Worm (Caenorhabditis elegans): ENCODE results near the gene F56C3.7.
A peak's percentile ranks its signal among the peaks of the same experiment; 100 is the strongest.

The F56C3.7 gene

DNA sequence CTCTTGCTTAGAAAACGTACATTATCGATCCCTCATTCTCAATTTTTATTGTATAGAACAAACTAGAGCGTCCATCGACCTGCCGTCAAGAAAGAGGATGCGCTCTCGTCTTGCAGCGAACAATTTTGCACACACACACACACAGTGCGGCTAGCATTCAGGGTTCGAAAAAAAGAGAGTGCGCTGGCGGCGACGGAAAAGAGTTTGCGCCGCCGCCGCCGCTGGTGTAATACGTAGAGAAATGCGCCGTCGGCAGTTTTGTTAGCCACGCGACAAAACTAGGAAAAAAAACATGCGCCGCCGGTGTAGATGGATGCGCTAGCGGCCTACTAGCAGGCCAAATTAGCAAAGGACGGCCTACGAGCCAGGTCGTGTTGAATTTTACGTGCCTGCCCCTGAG lies 13.0 kb upstream of the F56C3.7 start:
- TF ChIP-seq lsy-2 (tag; optimal IDR thresholded peaks at IDR 0.05) (no peak), M03D4.4 (tag; optimal IDR thresholded peaks at IDR 0.05) (no peak), unc-62 (GFP tag; optimal IDR thresholded peaks at IDR 0.05) (no peak), pha-4 (tag; optimal IDR thresholded peaks at IDR 0.05) (no peak), ceh-43 (GFP tag; optimal IDR thresholded peaks at IDR 0.05) (no peak), unc-39 (tag; optimal IDR thresholded peaks at IDR 0.05) (no peak), cnd-1 (tag; optimal IDR thresholded peaks at IDR 0.05) (no peak), blmp-1 (tag; optimal IDR thresholded peaks at IDR 0.05) (no peak)

DNA sequence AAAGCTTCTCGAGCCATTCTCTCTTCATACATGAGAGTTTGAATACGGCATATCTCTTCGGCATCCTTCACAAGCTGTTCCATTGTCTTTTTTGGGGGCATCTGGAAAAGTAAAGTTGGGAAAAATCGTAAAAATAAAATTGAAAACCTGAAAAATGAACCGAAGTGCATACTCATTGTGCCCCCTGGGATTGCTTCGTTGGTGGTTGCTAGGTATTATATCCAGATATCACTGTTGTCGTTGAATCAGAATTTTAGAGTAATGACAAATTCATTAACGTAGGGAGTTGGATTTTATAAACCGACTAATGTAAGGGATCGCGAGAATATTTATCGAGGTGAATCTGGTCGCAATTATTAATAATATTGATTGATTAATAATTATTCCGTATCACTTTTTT lies 11.0 kb upstream of the F56C3.7 start, which contains the start of gene F56C3.10:
Gene F56C3.10, minus strand, starts transcription at position 101 of the 400 bp plus-strand sequence.
- TF ChIP-seq hlh-1 (tag; optimal IDR thresholded peaks at IDR 0.05) (no peak), tbx-8 (GFP tag; optimal IDR thresholded peaks at IDR 0.05) (no peak), ces-1 (GFP tag; optimal IDR thresholded peaks at IDR 0.05) (no peak), flh-1 (GFP tag; optimal IDR thresholded peaks at IDR 0.05) (no peak), snpc-4 (tag; optimal IDR thresholded peaks at IDR 0.05) (no peak), bed-3 (GFP tag; optimal IDR thresholded peaks at IDR 0.05) (no peak)

DNA sequence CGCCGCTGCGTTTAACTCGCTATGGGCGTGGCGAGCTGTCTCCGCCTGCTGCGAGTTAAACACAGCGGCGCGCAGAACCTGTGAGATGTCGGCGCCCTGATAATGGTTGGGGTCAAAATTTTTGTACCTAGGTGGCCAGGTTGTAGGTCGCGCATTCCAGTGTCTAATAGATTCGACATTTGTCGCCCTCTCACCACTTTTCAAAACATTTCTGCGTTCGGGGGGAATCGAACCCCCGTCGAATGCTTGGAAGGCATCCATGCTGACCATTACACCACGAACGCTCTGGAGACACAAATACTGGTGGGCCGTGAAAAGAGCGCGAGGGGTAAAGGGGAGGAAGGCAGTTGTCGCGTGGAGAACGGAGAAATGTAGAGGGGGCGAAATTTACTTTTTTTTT lies 8.8 kb upstream of the F56C3.7 start:
- no peak for TF ChIP-seq ces-1 (GFP tag; optimal IDR thresholded peaks at IDR 0.05)
- TF ChIP-seq snpc-4 (tag; optimal IDR thresholded peaks at IDR 0.05), result no peak
- peak; percentile 80 for TF ChIP-seq ham-2 (GFP tag; optimal IDR thresholded peaks at IDR 0.05)
- no peak for TF ChIP-seq nhr-2 (tag; optimal IDR thresholded peaks at IDR 0.05)
- no peak for TF ChIP-seq zip-8 (tag; optimal IDR thresholded peaks at IDR 0.05)
- peak; percentile 92 for TF ChIP-seq mls-2 (tag; optimal IDR thresholded peaks at IDR 0.05)
- TF ChIP-seq nhr-12 (tag; optimal IDR thresholded peaks at IDR 0.05), result no peak
- peak; percentile 42 for TF ChIP-seq nhr-76 (tag; optimal IDR thresholded peaks at IDR 0.05)
- peak; percentile 85 for TF ChIP-seq unc-120 (tag; optimal IDR thresholded peaks at IDR 0.05; ENCODE audit: poor library complexity, severe bottlenecking)
- TF ChIP-seq mab-5 (tag; optimal IDR thresholded peaks at IDR 0.05), result no peak
- peak; percentile 14 for TF ChIP-seq lin-13 (tag; optimal IDR thresholded peaks at IDR 0.05)
- TF ChIP-seq mep-1 (tag; optimal IDR thresholded peaks at IDR 0.05), result no peak
- TF ChIP-seq ceh-43 (GFP tag; optimal IDR thresholded peaks at IDR 0.05), result peak; percentile 80
- peak; percentile 94 for TF ChIP-seq drap-1 (GFP tag; optimal IDR thresholded peaks at IDR 0.05)
- TF ChIP-seq unc-39 (tag; optimal IDR thresholded peaks at IDR 0.05), result peak; percentile 14
- peak; percentile 75 for TF ChIP-seq flh-1 (GFP tag; optimal IDR thresholded peaks at IDR 0.05)
- TF ChIP-seq bed-3 (GFP tag; optimal IDR thresholded peaks at IDR 0.05), result peak; percentile 78
- TF ChIP-seq elt-3 (tag; optimal IDR thresholded peaks at IDR 0.05), result peak; percentile 24
- TF ChIP-seq ceh-39 (tag; optimal IDR thresholded peaks at IDR 0.05), result peak; percentile 4
- TF ChIP-seq unc-62 (GFP tag; optimal IDR thresholded peaks at IDR 0.05), result peak; percentile 48
- peak; percentile 26 for TF ChIP-seq nhr-237 (tag; optimal IDR thresholded peaks at IDR 0.05)
- peak; percentile 67 for TF ChIP-seq tbx-8 (GFP tag; optimal IDR thresholded peaks at IDR 0.05)
- peak; percentile 14 for TF ChIP-seq ztf-11 (tag; optimal IDR thresholded peaks at IDR 0.05)
- peak; percentile 94 for TF ChIP-seq sptf-1 (tag; optimal IDR thresholded peaks at IDR 0.05)
- peak; percentile 92 for TF ChIP-seq cnd-1 (tag; optimal IDR thresholded peaks at IDR 0.05)
- TF ChIP-seq nhr-28 (tag; optimal IDR thresholded peaks at IDR 0.05), result no peak
- TF ChIP-seq sem-2 (GFP tag; optimal IDR thresholded peaks at IDR 0.05), result peak; percentile 81
- peak; percentile 89 for TF ChIP-seq lin-32 (GFP tag; optimal IDR thresholded peaks at IDR 0.05)
- peak; percentile 6 for TF ChIP-seq lsy-2 (tag; optimal IDR thresholded peaks at IDR 0.05)
- no peak for TF ChIP-seq blmp-1 (tag; optimal IDR thresholded peaks at IDR 0.05)
- peak; percentile 55 for TF ChIP-seq hlh-1 (tag; optimal IDR thresholded peaks at IDR 0.05)
- TF ChIP-seq elt-1 (tag; optimal IDR thresholded peaks at IDR 0.05; ENCODE audit: borderline replicate concordance, insufficient read depth), result no peak
- peak; percentile 89 for TF ChIP-seq ceh-83 (GFP tag; optimal IDR thresholded peaks at IDR 0.05)
- TF ChIP-seq pha-4 (tag; optimal IDR thresholded peaks at IDR 0.05), result peak; percentile 36
- TF ChIP-seq M03D4.4 (tag; optimal IDR thresholded peaks at IDR 0.05), result peak; percentile 85

DNA sequence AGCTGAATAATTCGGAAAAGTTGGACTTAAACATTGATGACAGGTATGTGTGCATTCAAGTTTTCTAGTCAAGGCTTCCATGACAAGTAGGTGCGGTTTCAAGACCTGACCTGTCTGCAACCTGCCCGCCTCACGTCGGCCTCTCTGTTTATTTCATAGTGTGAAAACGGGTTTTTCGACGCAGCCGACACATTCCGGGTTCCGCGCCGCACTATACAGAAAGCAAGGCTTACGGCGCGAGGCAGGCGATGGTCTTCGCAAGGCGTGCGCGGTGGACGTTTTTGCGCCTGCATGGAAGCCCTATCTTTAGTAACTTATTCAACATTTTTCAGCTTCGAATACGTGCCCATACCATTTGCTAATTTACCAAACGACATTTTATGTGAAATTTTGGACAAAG lies 1.9 kb upstream of the F56C3.7 start:
- TF ChIP-seq drap-1 (GFP tag; optimal IDR thresholded peaks at IDR 0.05) (no peak), ztf-11 (tag; optimal IDR thresholded peaks at IDR 0.05) (no peak), mls-2 (tag; optimal IDR thresholded peaks at IDR 0.05) (no peak), pha-4 (tag; optimal IDR thresholded peaks at IDR 0.05) (no peak), cnd-1 (tag; optimal IDR thresholded peaks at IDR 0.05) (no peak), lsy-2 (tag; optimal IDR thresholded peaks at IDR 0.05) (no peak), bed-3 (GFP tag; optimal IDR thresholded peaks at IDR 0.05) (no peak), nhr-76 (tag; optimal IDR thresholded peaks at IDR 0.05) (no peak), elt-1 (tag; optimal IDR thresholded peaks at IDR 0.05; ENCODE audit: borderline replicate concordance, insufficient read depth) (no peak)
